Fruit fly (Drosophila melanogaster): ENCODE measurements around the gene Acbp2.

Gene Acbp2

dm6 chr3L:7091331-7091904 lies 40.2 kb upstream of the Acbp2 start:
- TF ChIP-seq CG12605 (GFP tag; IDR thresholded peaks at IDR 0.05) (no peak), gl (tag; optimal IDR thresholded peaks at IDR 0.05) (no peak), fd96Ca (GFP tag; IDR thresholded peaks at IDR 0.05) (no peak), CG10348 (GFP tag; IDR thresholded peaks at IDR 0.05) (no peak), CG4496 (GFP tag; IDR thresholded peaks at IDR 0.05) (no peak), CG15710 (tag; optimal IDR thresholded peaks at IDR 0.05) (no peak), EcR (GFP tag; optimal IDR thresholded peaks at IDR 0.05) (no peak), Ets98B (GFP tag; IDR thresholded peaks at IDR 0.05) (no peak)

- TF ChIP-seq CG9948 (tag; optimal IDR thresholded peaks at IDR 0.05) (no peak), Pif1A (GFP tag; optimal IDR thresholded peaks at IDR 0.05) (no peak), D1 (tag; optimal IDR thresholded peaks at IDR 0.05) (no peak), CG32121 (GFP tag; IDR thresholded peaks at IDR 0.05) (no peak), CG4496 (GFP tag; IDR thresholded peaks at IDR 0.05) (no peak), Snoo (tag; optimal IDR thresholded peaks at IDR 0.05) (no peak), CG17806 (tag; optimal IDR thresholded peaks at IDR 0.05) (no peak), rn (GFP tag; IDR thresholded peaks at IDR 0.05) (no peak), CG8159 (tag; optimal IDR thresholded peaks at IDR 0.05) (no peak), CG14655 (GFP tag; optimal IDR thresholded peaks at IDR 0.05) (no peak), fd96Ca (GFP tag; IDR thresholded peaks at IDR 0.05) (no peak), Ets98B (GFP tag; IDR thresholded peaks at IDR 0.05) (no peak)
These were observed 38.8 kb upstream of the Acbp2 start, which contains the start of gene Cpr65Ec for dm6 chr3L:7092904-7093303. Gene Cpr65Ec, plus strand, starts transcription at chr3L:7093204.

dm6 chr3L:7094020-7094419 lies 37.6 kb upstream of the Acbp2 start:
- TF ChIP-seq CG34367 (tag; optimal IDR thresholded peaks at IDR 0.05): no peak

- TF ChIP-seq CG9948 (tag; optimal IDR thresholded peaks at IDR 0.05): no peak
- no peak for TF ChIP-seq CG17806 (tag; optimal IDR thresholded peaks at IDR 0.05)
- TF ChIP-seq fd96Ca (GFP tag; IDR thresholded peaks at IDR 0.05): 0 out of 3 replicates have a peak, but pooled peaks have one; percentile 9
- no peak for TF ChIP-seq CG14655 (GFP tag; optimal IDR thresholded peaks at IDR 0.05)
- TF ChIP-seq CG13204 (GFP tag; optimal IDR thresholded peaks at IDR 0.05): peak; percentile 9
- TF ChIP-seq Ets98B (GFP tag; IDR thresholded peaks at IDR 0.05): peak; percentile 37; the same call in 1 of the 2 replicates
These were observed 37.1 kb upstream of the Acbp2 start, which contains the start of gene form3 for dm6 chr3L:7094548-7095072. Gene form3, plus strand, starts transcription at chr3L:7094818.

- peak; percentile 74 for TF ChIP-seq Ets98B (GFP tag; IDR thresholded peaks at IDR 0.05)
- peak; percentile 7 for TF ChIP-seq Pif1B (GFP tag; optimal IDR thresholded peaks at IDR 0.05)
- no peak for TF ChIP-seq CG12605 (GFP tag; IDR thresholded peaks at IDR 0.05)
- TF ChIP-seq Pif1A (GFP tag; optimal IDR thresholded peaks at IDR 0.05): peak; percentile 20
- TF ChIP-seq fd96Ca (GFP tag; IDR thresholded peaks at IDR 0.05): no peak
- no peak for TF ChIP-seq CG8159 (tag; optimal IDR thresholded peaks at IDR 0.05)
- TF ChIP-seq CG4496 (GFP tag; IDR thresholded peaks at IDR 0.05): peak; percentile 71; the same call in 2 of the 3 replicates
- TF ChIP-seq rn (GFP tag; IDR thresholded peaks at IDR 0.05): 0 out of 2 replicates have a peak, but pooled peaks have one; percentile 15
- TF ChIP-seq CG32121 (GFP tag; IDR thresholded peaks at IDR 0.05): peak; percentile 59; the same call in 1 of the 2 replicates
- peak; percentile 35 for TF ChIP-seq CG8301 (tag; optimal IDR thresholded peaks at IDR 0.05)
- TF ChIP-seq CG14655 (GFP tag; optimal IDR thresholded peaks at IDR 0.05): peak; percentile 23
These were observed 35.1 kb upstream of the Acbp2 start for dm6 chr3L:7096530-7096929.

- peak; percentile 13 for TF ChIP-seq CG14655 (GFP tag; optimal IDR thresholded peaks at IDR 0.05)
- no peak for TF ChIP-seq gl (tag; optimal IDR thresholded peaks at IDR 0.05)
- no peak for TF ChIP-seq Snoo (tag; optimal IDR thresholded peaks at IDR 0.05)
- TF ChIP-seq D1 (tag; optimal IDR thresholded peaks at IDR 0.05): no peak
- TF ChIP-seq CG4496 (GFP tag; IDR thresholded peaks at IDR 0.05): peak; percentile 40; the same call in 1 of the 3 replicates
These were observed 27.7 kb upstream of the Acbp2 start for dm6 chr3L:7103941-7104340.

dm6 chr3L:7104485-7104884 lies 27.2 kb upstream of the Acbp2 start:
- TF ChIP-seq CG12605 (GFP tag; IDR thresholded peaks at IDR 0.05): no peak
- no peak for TF ChIP-seq Pif1B (GFP tag; optimal IDR thresholded peaks at IDR 0.05)
- no peak for TF ChIP-seq CG9948 (tag; optimal IDR thresholded peaks at IDR 0.05)
- TF ChIP-seq CG4496 (GFP tag; IDR thresholded peaks at IDR 0.05): no peak
- TF ChIP-seq CG34367 (tag; optimal IDR thresholded peaks at IDR 0.05): no peak
- TF ChIP-seq CG13204 (GFP tag; optimal IDR thresholded peaks at IDR 0.05): no peak
- TF ChIP-seq Pif1A (GFP tag; optimal IDR thresholded peaks at IDR 0.05): no peak
- no peak for TF ChIP-seq gl (tag; optimal IDR thresholded peaks at IDR 0.05)
- no peak for TF ChIP-seq fd96Ca (GFP tag; IDR thresholded peaks at IDR 0.05)
- TF ChIP-seq D1 (tag; optimal IDR thresholded peaks at IDR 0.05): no peak
- TF ChIP-seq CG8159 (tag; optimal IDR thresholded peaks at IDR 0.05): no peak
- no peak for TF ChIP-seq CG32121 (GFP tag; IDR thresholded peaks at IDR 0.05)
- TF ChIP-seq CG17806 (tag; optimal IDR thresholded peaks at IDR 0.05): no peak
- TF ChIP-seq CG8301 (tag; optimal IDR thresholded peaks at IDR 0.05): no peak
- no peak for TF ChIP-seq Ets98B (GFP tag; IDR thresholded peaks at IDR 0.05)
- no peak for TF ChIP-seq CG15710 (tag; optimal IDR thresholded peaks at IDR 0.05)
- TF ChIP-seq EcR (GFP tag; optimal IDR thresholded peaks at IDR 0.05): no peak
